Worm (Caenorhabditis elegans) whole organism, early embryonic: ENCODE results near the gene ZK418.13.

Experiments
- aly-1 ChIP-seq: sonication (generic microtip); optimal IDR thresholded peaks from 2 replicates; lab custom pipeline; 2016; ENCODE audit warnings: missing genetic modification characterization, missing compliant biosample characterization
- ama-1 ChIP-seq: fragments of 150-350 bp; optimal IDR thresholded peaks from 2 replicates; lab custom pipeline; 2014
- ceh-13 ChIP-seq: fragments of 200-800 bp; sonication (Bioruptor generic); optimal IDR thresholded peaks from 2 replicates; lab custom pipeline; 2018; ENCODE audit warnings: mild to moderate bottlenecking, missing genetic modification characterization, missing compliant biosample characterization
- ceh-36 ChIP-seq: sonication (generic microtip); optimal IDR thresholded peaks from 2 replicates; lab custom pipeline; 2016; ENCODE audit warnings: missing genetic modification characterization, inconsistent platforms, missing compliant biosample characterization
- ets-7 ChIP-seq: sonication (generic microtip); optimal IDR thresholded peaks from 2 replicates; lab custom pipeline; 2016; ENCODE audit warnings: missing genotype, missing genetic modification characterization, missing compliant biosample characterization
- flt-1 ChIP-seq: fragments of 200-800 bp; sonication (Bioruptor generic); IDR thresholded peaks from 2 replicates; pipeline ENCODE4 v1.3.6; 2022; ENCODE audit warnings: missing genetic modification characterization, missing compliant biosample characterization
- pes-1 ChIP-seq: fragments of 200-800 bp; sonication (Bioruptor generic); IDR thresholded peaks from 2 replicates; pipeline ENCODE4 v1.3.6; 2022; ENCODE audit warnings: missing genetic modification reagents, missing genetic modification characterization, missing compliant biosample characterization

DNA sequence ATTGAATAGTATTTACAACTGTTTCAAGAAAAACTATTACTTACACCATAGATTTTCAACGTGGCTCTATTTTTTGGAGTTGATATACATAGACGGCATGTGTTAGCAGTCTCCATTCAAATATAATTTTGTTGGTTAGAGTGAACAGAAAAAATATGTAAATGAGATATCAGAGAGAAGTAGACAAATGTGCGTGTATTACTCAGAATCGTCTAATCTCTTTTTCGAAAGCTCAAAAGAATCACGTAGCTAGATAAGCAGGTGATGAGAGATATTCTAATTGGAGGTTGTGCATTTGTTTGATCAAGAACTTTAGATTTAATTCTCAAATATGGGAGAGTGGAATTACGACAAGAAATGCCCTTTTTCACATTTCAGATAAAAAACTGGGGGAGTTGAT, 14.3 kb upstream of the ZK418.13 start, which contains the start of gene ZK418.10:
- no peak for TF ChIP-seq ets-7 (tag; lab: Kevin White, UChicago)
- TF ChIP-seq ceh-13 (GFP tag; lab: Kevin White, UChicago) = no peak
- TF ChIP-seq pes-1 (GFP tag; lab: Robert Waterston, UW) = no peak
- no peak for TF ChIP-seq ama-1 (lab: Kevin White, UChicago)
- TF ChIP-seq flt-1 (GFP tag; lab: Robert Waterston, UW) = no peak
- TF ChIP-seq ceh-36 (tag; lab: Kevin White, UChicago) = no peak
- TF ChIP-seq aly-1 (tag; lab: Kevin White, UChicago) = no peak
